Fruit fly (Drosophila melanogaster) whole organism, prepupa: ENCODE results near the gene CG18265.

Experiments
- Blimp-1 ChIP-seq: fragments of 200-800 bp; sonication (Bioruptor generic); optimal IDR thresholded peaks from 3 replicates; lab custom pipeline; 2017; ENCODE audit warnings: missing biosample characterization, missing genetic modification characterization, mild to moderate bottlenecking, moderate library complexity, missing genetic modification reagents
- CG10631 ChIP-seq: fragments of 200-800 bp; sonication (Bioruptor generic); optimal IDR thresholded peaks from 2 replicates; lab custom pipeline; 2016; ENCODE audit warnings: missing biosample characterization, missing genetic modification characterization
- CG10669 ChIP-seq: fragments of 200-800 bp; sonication (Bioruptor generic); optimal IDR thresholded peaks from 3 replicates; lab custom pipeline; 2018; ENCODE audit warnings: missing biosample characterization, mild to moderate bottlenecking, missing genetic modification characterization, moderate library complexity
- CG11294 ChIP-seq: fragments of 200-800 bp; sonication (Bioruptor generic); IDR thresholded peaks from 2 replicates; pipeline ENCODE4 v1.3.6; 2022; ENCODE audit warnings: missing biosample characterization, missing genetic modification characterization
- CG11762 ChIP-seq: fragments of 200-800 bp; sonication (Bioruptor generic); optimal IDR thresholded peaks from 3 replicates; lab custom pipeline; 2016; ENCODE audit warnings: missing biosample characterization, missing genetic modification characterization; ENCODE audit not compliant: insufficient read depth
- CG15336 ChIP-seq: fragments of 200-800 bp; sonication (Bioruptor generic); IDR thresholded peaks from 2 replicates; pipeline ENCODE4 v1.3.6; 2022; ENCODE audit warnings: missing biosample characterization, missing genetic modification characterization
- CG1621 ChIP-seq: fragments of 200-800 bp; sonication (Bioruptor generic); optimal IDR thresholded peaks from 3 replicates; lab custom pipeline; 2018; ENCODE audit warnings: missing biosample characterization, mild to moderate bottlenecking, missing genetic modification characterization
- CG16779 ChIP-seq: fragments of 200-800 bp; sonication (Bioruptor generic); optimal IDR thresholded peaks from 3 replicates; lab custom pipeline; 2017; ENCODE audit warnings: missing biosample characterization, mild to moderate bottlenecking, missing genetic modification characterization
- CG3032 ChIP-seq: fragments of 200-800 bp; optimal IDR thresholded peaks from 2 replicates; lab custom pipeline; 2019; ENCODE audit warnings: missing biosample characterization, mild to moderate bottlenecking, missing genetic modification characterization, moderate library complexity
- CG31627 ChIP-seq: fragments of 200-800 bp; sonication (Bioruptor generic); optimal IDR thresholded peaks from 3 replicates; lab custom pipeline; 2016; ENCODE audit warnings: missing biosample characterization, missing genetic modification characterization
- CG4318 ChIP-seq: fragments of 200-800 bp; sonication (Bioruptor generic); optimal IDR thresholded peaks from 3 replicates; lab custom pipeline; 2017; ENCODE audit warnings: missing biosample characterization, mild to moderate bottlenecking, missing genetic modification characterization
- CG6163 ChIP-seq: fragments of 200-800 bp; sonication (Bioruptor generic); IDR thresholded peaks from 3 replicates; pipeline ENCODE4 v1.3.6; 2022; ENCODE audit warnings: missing biosample characterization, missing genetic modification characterization
- CG6276 ChIP-seq: fragments of 200-800 bp; sonication (Bioruptor generic); optimal IDR thresholded peaks from 2 replicates; lab custom pipeline; 2017; ENCODE audit warnings: missing biosample characterization, mild to moderate bottlenecking, missing genetic modification characterization
- CG6792 ChIP-seq: fragments of 200-800 bp; sonication (Bioruptor generic); optimal IDR thresholded peaks from 3 replicates; lab custom pipeline; 2016; ENCODE audit warnings: missing biosample characterization, missing genetic modification characterization
- CG6808 ChIP-seq: fragments of 200-800 bp; sonication (Bioruptor generic); optimal IDR thresholded peaks from 3 replicates; lab custom pipeline; 2017; ENCODE audit warnings: missing biosample characterization, missing genetic modification characterization, mild to moderate bottlenecking, moderate library complexity, missing genetic modification reagents
- CG7368 ChIP-seq: fragments of 200-800 bp; sonication (Bioruptor generic); optimal IDR thresholded peaks from 3 replicates; lab custom pipeline; 2016; ENCODE audit warnings: missing biosample characterization, missing genetic modification characterization
- CG8119 ChIP-seq: fragments of 200-800 bp; sonication (Bioruptor generic); IDR thresholded peaks from 3 replicates; pipeline ENCODE4 v1.3.6; 2022; ENCODE audit warnings: missing biosample characterization, missing genetic modification characterization
- CG8319 ChIP-seq: fragments of 200-800 bp; sonication (Bioruptor generic); optimal IDR thresholded peaks from 3 replicates; lab custom pipeline; 2016; ENCODE audit warnings: missing biosample characterization, missing genetic modification characterization
- CG8632 ChIP-seq: fragments of 200-800 bp; sonication (Bioruptor generic); optimal IDR thresholded peaks from 3 replicates; lab custom pipeline; 2016; ENCODE audit warnings: missing biosample characterization, missing genetic modification characterization
- CG9139 ChIP-seq: fragments of 200-800 bp; sonication (Bioruptor generic); optimal IDR thresholded peaks from 3 replicates; lab custom pipeline; 2017; ENCODE audit warnings: missing biosample characterization, mild to moderate bottlenecking, missing genetic modification characterization
- Eip75B ChIP-seq: fragments of 200-800 bp; sonication (Bioruptor generic); optimal IDR thresholded peaks from 3 replicates; lab custom pipeline; 2016; ENCODE audit warnings: missing biosample characterization, missing genetic modification characterization
- Eip93F ChIP-seq: fragments of 200-800 bp; sonication (Bioruptor generic); optimal IDR thresholded peaks from 2 replicates; lab custom pipeline; 2016; ENCODE audit warnings: missing biosample characterization, mild to moderate bottlenecking, missing genetic modification characterization
- Ets96B ChIP-seq: fragments of 200-800 bp; optimal IDR thresholded peaks from 2 replicates; lab custom pipeline; 2019; ENCODE audit warnings: missing biosample characterization, mild to moderate bottlenecking, missing genetic modification characterization, moderate library complexity
- Gug ChIP-seq: fragments of 200-800 bp; sonication (Bioruptor generic); IDR thresholded peaks from 2 replicates; pipeline ENCODE4 v1.3.6; 2022; ENCODE audit warnings: missing biosample characterization, missing genetic modification characterization
- Hr38 ChIP-seq: sonication (Bioruptor generic); optimal IDR thresholded peaks from 2 replicates; lab custom pipeline; 2016; ENCODE audit warnings: missing biosample characterization, missing genetic modification characterization
- Hr4 ChIP-seq: fragments of 200-800 bp; sonication (Bioruptor generic); optimal IDR thresholded peaks from 3 replicates; lab custom pipeline; 2016; ENCODE audit warnings: missing biosample characterization, missing genetic modification characterization
- Met ChIP-seq: fragments of 200-800 bp; sonication (Bioruptor generic); optimal IDR thresholded peaks from 3 replicates; lab custom pipeline; 2016; ENCODE audit warnings: missing biosample characterization, missing genetic modification characterization
- OdsH ChIP-seq: fragments of 200-800 bp; sonication (Bioruptor generic); optimal IDR thresholded peaks from 3 replicates; lab custom pipeline; 2016; ENCODE audit warnings: missing biosample characterization, missing genetic modification characterization
- Smox ChIP-seq: fragments of 200-800 bp; sonication (Bioruptor generic); optimal IDR thresholded peaks from 3 replicates; lab custom pipeline; 2016; ENCODE audit warnings: missing biosample characterization, missing genetic modification characterization
- Sox102F ChIP-seq: fragments of 200-800 bp; sonication (Bioruptor generic); optimal IDR thresholded peaks from 2 replicates; lab custom pipeline; 2016; ENCODE audit warnings: missing biosample characterization, mild to moderate bottlenecking, missing genetic modification characterization
- Sox14 ChIP-seq: fragments of 200-800 bp; sonication (Bioruptor generic); optimal IDR thresholded peaks from 3 replicates; lab custom pipeline; 2016; ENCODE audit warnings: missing biosample characterization, missing genetic modification characterization
- Sox15 ChIP-seq: fragments of 200-800 bp; sonication (Bioruptor generic); optimal IDR thresholded peaks from 3 replicates; lab custom pipeline; 2016; ENCODE audit warnings: missing biosample characterization, missing genetic modification characterization
- cyc ChIP-seq: fragments of 200-800 bp; sonication (Bioruptor generic); optimal IDR thresholded peaks from 3 replicates; lab custom pipeline; 2016; ENCODE audit warnings: missing biosample characterization, missing genetic modification characterization
- dsx ChIP-seq: fragments of 200-800 bp; optimal IDR thresholded peaks from 3 replicates; lab custom pipeline; 2019; ENCODE audit warnings: missing biosample characterization, mild to moderate bottlenecking, missing genetic modification characterization, moderate library complexity; ENCODE audit not compliant: poor library complexity, severe bottlenecking
- eg ChIP-seq: fragments of 200-800 bp; sonication (Bioruptor generic); IDR thresholded peaks from 3 replicates; pipeline ENCODE4 v1.3.6; 2022; ENCODE audit warnings: missing biosample characterization, missing genetic modification characterization
- fkh ChIP-seq: fragments of 200-800 bp; sonication (Bioruptor generic); optimal IDR thresholded peaks from 3 replicates; lab custom pipeline; 2017; ENCODE audit warnings: missing biosample characterization, mild to moderate bottlenecking, missing genetic modification characterization, moderate library complexity
- lz ChIP-seq: fragments of 200-800 bp; sonication (Bioruptor generic); optimal IDR thresholded peaks from 3 replicates; lab custom pipeline; 2016; ENCODE audit warnings: missing biosample characterization, missing genetic modification characterization
- pdm3 ChIP-seq: fragments of 200-800 bp; sonication (Bioruptor generic); optimal IDR thresholded peaks from 3 replicates; lab custom pipeline; 2016; ENCODE audit warnings: missing biosample characterization, missing genetic modification characterization
- salr ChIP-seq, 2 experiments: fragments of 200-800 bp; sonication (Bioruptor generic); optimal IDR thresholded peaks; 3 replicates each; lab custom pipeline; 2016 to 2018; ENCODE audit warnings: missing biosample characterization in 2 of 2, missing genetic modification characterization in 2 of 2, mild to moderate bottlenecking in 1 of 2
- ss ChIP-seq, 2 experiments: fragments of 200-800 bp; sonication (Bioruptor generic); optimal IDR thresholded peaks; 2 replicates in 1 of 2; 3 replicates in 1 of 2; lab custom pipeline; 2017 to 2018; ENCODE audit warnings: mild to moderate bottlenecking in 2 of 2, missing biosample characterization in 2 of 2, missing genetic modification characterization in 2 of 2, moderate library complexity in 1 of 2
- svp ChIP-seq: fragments of 200-800 bp; sonication (Bioruptor generic); peaks from one replicate; lab custom pipeline; 2016; ENCODE audit warnings: missing biosample characterization, missing genetic modification characterization
- topi ChIP-seq: fragments of 200-800 bp; sonication (Bioruptor generic); optimal IDR thresholded peaks from 3 replicates; lab custom pipeline; 2016; ENCODE audit warnings: missing biosample characterization, missing genetic modification characterization
- vri ChIP-seq: fragments of 200-800 bp; sonication (Bioruptor generic); optimal IDR thresholded peaks from 3 replicates; lab custom pipeline; 2016; ENCODE audit warnings: missing biosample characterization, mild to moderate bottlenecking, missing genetic modification characterization

The CG18265 gene

DNA sequence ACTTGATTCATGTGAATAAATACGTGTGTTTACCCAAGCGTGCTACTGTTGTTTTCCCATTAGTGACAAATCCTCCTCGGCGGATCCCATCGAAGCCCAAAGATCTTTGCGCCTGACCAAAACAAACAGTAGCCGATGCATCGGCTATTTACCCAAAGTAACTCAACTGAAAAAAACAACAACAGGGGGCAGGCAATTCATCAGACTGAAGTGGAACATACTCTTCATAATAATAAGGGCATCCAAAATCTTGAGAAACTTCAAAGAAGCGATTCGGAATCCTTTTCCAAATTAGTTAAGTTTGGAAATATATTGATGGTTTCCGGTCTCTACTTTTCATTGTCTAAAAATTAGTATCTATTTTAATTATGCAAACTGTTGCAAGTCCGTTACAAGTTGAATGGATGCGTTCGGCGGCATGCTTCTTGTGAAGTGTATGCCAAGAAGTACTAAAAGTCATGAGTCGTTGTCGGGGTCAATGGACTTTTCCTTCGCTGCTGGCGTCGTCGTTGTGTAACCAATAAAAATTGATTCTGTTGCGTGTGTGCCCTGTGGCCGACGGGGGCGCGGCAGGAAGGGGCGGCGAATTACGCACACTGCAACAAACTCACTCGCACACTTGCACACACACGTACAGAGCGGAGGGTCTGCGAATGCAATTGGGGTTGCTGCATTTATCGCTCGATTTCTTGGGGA lies 56.2 kb downstream of the CG18265 start (continued):
- peak; percentile 83 for TF ChIP-seq topi
- TF ChIP-seq Hr4 (GFP tag; lab: Kevin White, UChicago): peak; percentile 54
- peak; percentile 53 for TF ChIP-seq CG8119 (GFP tag; lab: Robert Waterston, UW)
- TF ChIP-seq CG10631 (GFP tag; lab: Kevin White, UChicago): peak; percentile 44
- peak; percentile 78 for TF ChIP-seq cyc
- peak; percentile 84 for TF ChIP-seq CG31627 (GFP tag; lab: Kevin White, UChicago)
- TF ChIP-seq eg: no peak
- TF ChIP-seq CG10669 (GFP tag; lab: Kevin White, UChicago): peak; percentile 78
- no peak for TF ChIP-seq CG4318 (GFP tag; lab: Kevin White, UChicago)
- TF ChIP-seq Hr38 (GFP tag; lab: Kevin White, UChicago): no peak
- peak; percentile 56 for TF ChIP-seq CG8319 (GFP tag; lab: Kevin White, UChicago)
- TF ChIP-seq pdm3 (GFP tag; lab: Kevin White, UChicago): peak; percentile 77
- TF ChIP-seq Eip93F (GFP tag; lab: Kevin White, UChicago): peak; percentile 41
- TF ChIP-seq Gug (GFP tag; lab: Robert Waterston, UW): no peak
- peak; percentile 23; the same call in 1 of the 2 replicates for TF ChIP-seq CG15336
- peak; percentile 26 to 31 for TF ChIP-seq salr (GFP tag; optimal IDR thresholded peaks at IDR 0.05; lab: Kevin White, UChicago)
- TF ChIP-seq Ets96B (tag; lab: Kevin White, UChicago): peak; percentile 71
- peak; percentile 43 for TF ChIP-seq dsx (GFP tag; lab: Kevin White, UChicago)
- TF ChIP-seq svp (GFP tag; lab: Kevin White, UChicago): peak; percentile 95
- TF ChIP-seq fkh (GFP tag; lab: Kevin White, UChicago): peak; percentile 61
- TF ChIP-seq Met (GFP tag; lab: Kevin White, UChicago): peak; percentile 84
- TF ChIP-seq, all 60 proteins: peak for 50

DNA sequence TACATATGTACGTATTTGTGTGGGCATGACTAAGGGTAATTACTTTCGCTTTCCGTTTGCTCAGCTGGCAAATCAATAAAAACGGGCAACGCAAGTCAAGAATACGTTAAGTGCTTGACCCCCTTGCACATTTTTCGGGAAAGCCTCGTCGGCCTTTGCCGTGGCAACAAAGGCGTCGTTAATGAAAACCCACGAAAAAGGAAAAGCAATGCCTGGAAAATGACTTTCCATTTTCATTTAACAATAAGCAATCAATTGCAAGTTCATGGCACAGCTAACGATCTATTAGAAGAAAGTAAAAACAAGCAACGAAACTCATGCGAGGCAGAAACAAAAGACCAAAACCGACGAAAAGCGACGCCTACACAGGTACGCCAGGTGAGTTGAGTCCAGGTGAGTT lies 56.8 kb downstream of the CG18265 start:
- TF ChIP-seq dsx (GFP tag; lab: Kevin White, UChicago) (no peak), CG6276 (GFP tag; lab: Kevin White, UChicago) (no peak), Met (GFP tag; lab: Kevin White, UChicago) (no peak), Blimp-1 (GFP tag; lab: Kevin White, UChicago) (no peak), Sox15 (GFP tag; lab: Kevin White, UChicago) (no peak), CG3032 (tag; lab: Kevin White, UChicago) (no peak)

DNA sequence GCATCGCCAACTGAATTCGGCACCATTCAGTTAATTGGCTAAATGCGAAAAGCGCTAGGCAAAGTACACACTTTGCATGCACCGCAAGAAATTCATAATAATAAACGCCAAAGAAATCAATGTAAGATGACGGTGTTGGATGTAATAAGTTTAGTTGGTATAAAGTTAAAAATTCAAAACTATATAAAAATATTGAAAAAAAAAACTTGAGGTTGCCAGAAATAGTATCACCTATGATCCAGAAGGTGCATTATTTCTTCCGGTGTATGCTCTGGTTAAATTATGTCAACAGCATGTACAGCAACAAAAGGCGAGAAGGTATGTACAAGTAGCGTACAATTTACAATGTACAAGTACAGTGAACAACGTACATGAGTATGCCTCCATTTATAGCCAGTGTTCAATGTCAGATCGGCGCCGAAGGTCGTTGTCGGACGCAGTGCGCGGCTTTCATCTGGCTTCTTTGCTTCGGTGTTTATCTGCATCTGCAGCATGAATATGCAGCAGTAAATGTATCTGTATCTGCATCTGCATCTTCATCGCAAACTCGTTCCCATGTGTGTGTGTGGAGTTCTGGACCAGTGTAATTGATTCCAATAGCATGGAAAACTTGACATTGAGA lies 57.8 kb downstream of the CG18265 start:
- peak; percentile 42 for TF ChIP-seq lz (GFP tag; lab: Kevin White, UChicago)
- peak; percentile 73 for TF ChIP-seq CG16779 (tag; lab: Kevin White, UChicago)
- peak; percentile 77 for TF ChIP-seq CG11762 (GFP tag; lab: Kevin White, UChicago)
- peak; percentile 84 for TF ChIP-seq Eip75B (GFP tag; lab: Kevin White, UChicago)
- TF ChIP-seq svp (GFP tag; lab: Kevin White, UChicago): peak; percentile 77
- TF ChIP-seq CG8119 (GFP tag; lab: Robert Waterston, UW): peak; percentile 86
- peak; percentile 84 for TF ChIP-seq CG3032 (tag; lab: Kevin White, UChicago)
- peak; percentile 81 for TF ChIP-seq CG15336
- peak; percentile 81 for TF ChIP-seq Ets96B (tag; lab: Kevin White, UChicago)
- peak; percentile 85 for TF ChIP-seq pdm3 (GFP tag; lab: Kevin White, UChicago)
- peak; percentile 91 for TF ChIP-seq Hr4 (GFP tag; lab: Kevin White, UChicago)
- TF ChIP-seq CG6808 (GFP tag; lab: Kevin White, UChicago): peak; percentile 86
- peak; percentile 85 for TF ChIP-seq OdsH (GFP tag; lab: Kevin White, UChicago)
- TF ChIP-seq CG11294 (GFP tag; lab: Robert Waterston, UW): peak; percentile 45; the same call in 1 of the 2 replicates
- TF ChIP-seq CG9139 (GFP tag; lab: Kevin White, UChicago): peak; percentile 79
- peak; percentile 51 for TF ChIP-seq Met (GFP tag; lab: Kevin White, UChicago)
- no peak for TF ChIP-seq Hr38 (GFP tag; lab: Kevin White, UChicago)
- TF ChIP-seq Sox14 (GFP tag; lab: Kevin White, UChicago): peak; percentile 85
- TF ChIP-seq CG1621 (tag; lab: Kevin White, UChicago): peak; percentile 74
- peak; percentile 83 for TF ChIP-seq CG7368
- TF ChIP-seq Smox: peak; percentile 37
- TF ChIP-seq Sox102F (GFP tag; lab: Kevin White, UChicago): peak; percentile 43
- TF ChIP-seq vri (GFP tag; lab: Kevin White, UChicago): no peak
- TF ChIP-seq CG6276 (GFP tag; lab: Kevin White, UChicago): peak; percentile 72
- TF ChIP-seq eg: peak; percentile 84
- peak; percentile 69 to 88 for TF ChIP-seq ss (GFP tag; optimal IDR thresholded peaks at IDR 0.05; lab: Kevin White, UChicago)
- peak; percentile 75 for TF ChIP-seq CG4318 (GFP tag; lab: Kevin White, UChicago)
- peak; percentile 80 for TF ChIP-seq CG8632 (GFP tag; lab: Kevin White, UChicago)
- peak; percentile 85 for TF ChIP-seq CG6163 (GFP tag; lab: Robert Waterston, UW)
- peak; percentile 75 for TF ChIP-seq CG6792
- TF ChIP-seq CG8319 (GFP tag; lab: Kevin White, UChicago): peak; percentile 71
